Fruit fly (Drosophila melanogaster): Measurements from ENCODE around the gene Qsox4.

Gene Qsox4

dm6 chr3R:23678349-23679193 lies 24.0 kb upstream of the Qsox4 start, which contains the start of gene GILT2 (continued):
- TF ChIP-seq CG14860 (GFP tag; IDR thresholded peaks at IDR 0.05; ENCODE audit: partially characterized antibody) = no peak
- TF ChIP-seq BEAF-32 (GFP tag; optimal IDR thresholded peaks at IDR 0.05) = peak; percentile 1
- no peak for TF ChIP-seq bigmax (GFP tag; optimal IDR thresholded peaks at IDR 0.05)
- TF ChIP-seq HLH54F (GFP tag; optimal IDR thresholded peaks at IDR 0.05) = peak; percentile 46
- no peak for TF ChIP-seq zen2 (GFP tag; IDR thresholded peaks at IDR 0.05; ENCODE audit: partially characterized antibody)
- peak; percentile 80 for TF ChIP-seq Hsf (GFP tag; optimal IDR thresholded peaks at IDR 0.05)
- peak; percentile 76 for TF ChIP-seq twi (tag; optimal IDR thresholded peaks at IDR 0.05)
- TF ChIP-seq CG2199 (GFP tag; IDR thresholded peaks at IDR 0.05) = peak; percentile 73; the same call in 2 of the 3 replicates
- TF ChIP-seq so (GFP tag; IDR thresholded peaks at IDR 0.05) = peak; percentile 92
- TF ChIP-seq Side (GFP tag; optimal IDR thresholded peaks at IDR 0.05) = peak; percentile 14
- peak; percentile 93 for TF ChIP-seq CG2712 (tag; optimal IDR thresholded peaks at IDR 0.05)
- no peak for TF ChIP-seq CG4282 (GFP tag; optimal IDR thresholded peaks at IDR 0.05)
- TF ChIP-seq az2 (GFP tag; optimal IDR thresholded peaks at IDR 0.05) = peak; percentile 90
- peak; percentile 78 for TF ChIP-seq CG10654 (GFP tag; optimal IDR thresholded peaks at IDR 0.05)
- peak; percentile 12 for TF ChIP-seq MESR4 (GFP tag; optimal IDR thresholded peaks at IDR 0.05)
- TF ChIP-seq tgo (GFP tag; IDR thresholded peaks at IDR 0.05) = peak; percentile 92
- peak; percentile 96 for TF ChIP-seq CG2678 (tag; optimal IDR thresholded peaks at IDR 0.05)
- TF ChIP-seq Sry-δ (GFP tag; optimal IDR thresholded peaks at IDR 0.05) = peak; percentile 11
- TF ChIP-seq Dref (GFP tag; IDR thresholded peaks at IDR 0.05) = no peak
- peak; percentile 7 for TF ChIP-seq Mes4 (GFP tag; optimal IDR thresholded peaks at IDR 0.05)
- TF ChIP-seq sd (tag; optimal IDR thresholded peaks at IDR 0.05) = peak; percentile 78
- TF ChIP-seq zf30C (GFP tag; optimal IDR thresholded peaks at IDR 0.05) = no peak
- peak; percentile 79 for TF ChIP-seq CG8765 (GFP tag; IDR thresholded peaks at IDR 0.05)
- peak; percentile 91 for TF ChIP-seq CG7556 (GFP tag; optimal IDR thresholded peaks at IDR 0.05)
- TF ChIP-seq D19A (tag; optimal IDR thresholded peaks at IDR 0.05) = peak; percentile 91
- peak; percentile 88 for TF ChIP-seq Hand (GFP tag; optimal IDR thresholded peaks at IDR 0.05)
- TF ChIP-seq tup (GFP tag; optimal IDR thresholded peaks at IDR 0.05) = peak; percentile 63
- no peak for TF ChIP-seq CG1603 (tag; optimal IDR thresholded peaks at IDR 0.05)
- peak; percentile 86 for TF ChIP-seq gsb-n (tag; optimal IDR thresholded peaks at IDR 0.05)

dm6 chr3R:23679911-23680336 lies 22.6 kb upstream of the Qsox4 start, which contains the start of gene eIF3d1:
Gene eIF3d1, plus strand, starts transcription at chr3R:23680039.
- TF ChIP-seq PHDP (tag; optimal IDR thresholded peaks at IDR 0.05) (no peak), CG2199 (GFP tag; IDR thresholded peaks at IDR 0.05) (no peak), CG33557 (GFP tag; optimal IDR thresholded peaks at IDR 0.05) (no peak), Bdp1 (GFP tag; optimal IDR thresholded peaks at IDR 0.05) (peak; percentile 41), dmrt11E (tag; optimal IDR thresholded peaks at IDR 0.05) (peak; percentile 16), CG30431 (GFP tag; optimal IDR thresholded peaks at IDR 0.05) (no peak), pan (optimal IDR thresholded peaks at IDR 0.05) (no peak), pan (GFP tag; optimal IDR thresholded peaks at IDR 0.05 in 1 of 2, IDR thresholded peaks at IDR 0.05 in 1 of 2) (no peak), ara (GFP tag; IDR thresholded peaks at IDR 0.05) (no peak), CG10274 (GFP tag; optimal IDR thresholded peaks at IDR 0.05) (no peak), eyg (GFP tag; optimal IDR thresholded peaks at IDR 0.05) (no peak), jumu (GFP tag; optimal IDR thresholded peaks at IDR 0.05) (no peak), slou (GFP tag; optimal IDR thresholded peaks at IDR 0.05) (no peak), ase (GFP tag; IDR thresholded peaks at IDR 0.05) (no peak), dmrt99B (tag; optimal IDR thresholded peaks at IDR 0.05) (no peak), CG10979 (tag; optimal IDR thresholded peaks at IDR 0.05) (no peak), cwo (GFP tag; optimal IDR thresholded peaks at IDR 0.05) (no peak), prd (optimal IDR thresholded peaks at IDR 0.05) (no peak), prd (GFP tag; IDR thresholded peaks at IDR 0.05) (no peak), Spps (tag; optimal IDR thresholded peaks at IDR 0.05) (no peak), chinmo (GFP tag; IDR thresholded peaks at IDR 0.05; ENCODE audit: partially characterized antibody) (no peak), slp2 (GFP tag; optimal IDR thresholded peaks at IDR 0.05) (no peak)

All from whole organism, embryonic.